Worm (Caenorhabditis elegans): Measurements from ENCODE around the gene Y97E10AR.8.

ce11 chrV:7956218-7956617, 48.9 kb upstream of the Y97E10AR.8 start, which contains the start of gene pals-34:
- TF ChIP-seq ama-1 (optimal IDR thresholded peaks at IDR 0.05) (no peak), ets-7 (tag; optimal IDR thresholded peaks at IDR 0.05) (no peak), B0310.2 (tag; optimal IDR thresholded peaks at IDR 0.05) (no peak), flt-1 (GFP tag; IDR thresholded peaks at IDR 0.05) (no peak), hmbx-1 (tag; optimal IDR thresholded peaks at IDR 0.05) (no peak), sea-1 (GFP tag; conservative IDR thresholded peaks at IDR 0.05) (no peak), F13C5.2 (tag; optimal IDR thresholded peaks at IDR 0.05) (no peak), ceh-36 (tag; optimal IDR thresholded peaks at IDR 0.05) (no peak), hnd-1 (tag; optimal IDR thresholded peaks at IDR 0.05) (no peak), tbx-37 (GFP tag; conservative IDR thresholded peaks at IDR 0.05) (no peak)
